Worm (Caenorhabditis elegans): ENCODE data around the gene Y57G11C.23.

- no peak for TF ChIP-seq dpl-1 (GFP tag; optimal IDR thresholded peaks at IDR 0.05)
- TF ChIP-seq egl-44 (GFP tag; IDR thresholded peaks at IDR 0.05): no peak
- no peak for TF ChIP-seq snpc-4 (GFP tag; optimal IDR thresholded peaks at IDR 0.05)
- TF ChIP-seq snpc-4 (tag; optimal IDR thresholded peaks at IDR 0.05): no peak
- no peak for TF ChIP-seq snpc-1.3 (tag; optimal IDR thresholded peaks at IDR 0.05; ENCODE audit: insufficient read depth)
- no peak for TF ChIP-seq unc-62 (GFP tag; optimal IDR thresholded peaks at IDR 0.05)
Measured at ce11 chrIV:14890914-14891313, 29.3 kb upstream of the Y57G11C.23 start.
